Fruit fly (Drosophila melanogaster) whole organism, embryonic: ENCODE measurements around the gene CG13965.

Experiments used
- Abd-B ChIP-seq: fragments of 200-800 bp; sonication (Bioruptor generic); optimal IDR thresholded peaks from 2 replicates; lab custom pipeline; 2018; ENCODE audit warnings: missing biosample characterization, mild to moderate bottlenecking, missing genetic modification characterization, moderate library complexity
- BtbVII ChIP-seq: fragments of 200-800 bp; sonication (Bioruptor generic); optimal IDR thresholded peaks from 3 replicates; lab custom pipeline; 2017; ENCODE audit warnings: missing biosample characterization, mild to moderate bottlenecking, missing genetic modification characterization
- CG11504 ChIP-seq: fragments of 200-800 bp; sonication (Bioruptor generic); optimal IDR thresholded peaks from 3 replicates; lab custom pipeline; 2019; ENCODE audit warnings: missing biosample characterization, mild to moderate bottlenecking, missing genetic modification characterization, moderate library complexity
- CG11695 ChIP-seq: fragments of 200-800 bp; sonication (Bioruptor generic); IDR thresholded peaks from 3 replicates; pipeline ENCODE4 v1.3.6; 2022; ENCODE audit warnings: missing biosample characterization, missing genetic modification characterization
- CG12659 ChIP-seq: fragments of 200-800 bp; sonication (Bioruptor generic); optimal IDR thresholded peaks from 3 replicates; lab custom pipeline; 2017; ENCODE audit warnings: mild to moderate bottlenecking, missing biosample characterization, missing genetic modification reagents, missing genetic modification characterization
- CG12769 ChIP-seq: fragments of 200-800 bp; sonication (Bioruptor generic); optimal IDR thresholded peaks from 2 replicates; lab custom pipeline; 2019; ENCODE audit warnings: missing biosample characterization, mild to moderate bottlenecking, missing genetic modification characterization, moderate library complexity
- CG13775 ChIP-seq: fragments of 200-800 bp; sonication (Bioruptor generic); optimal IDR thresholded peaks from 3 replicates; lab custom pipeline; 2017; ENCODE audit warnings: missing biosample characterization, mild to moderate bottlenecking, missing genetic modification characterization
- CG17328 ChIP-seq: fragments of 200-800 bp; sonication (Bioruptor generic); IDR thresholded peaks from 2 replicates; pipeline ENCODE4 v1.3.6; 2022; ENCODE audit warnings: missing biosample characterization, missing genetic modification characterization
- CG17385 ChIP-seq: fragments of 200-800 bp; sonication (Bioruptor generic); optimal IDR thresholded peaks from 3 replicates; lab custom pipeline; 2018; ENCODE audit warnings: missing biosample characterization, mild to moderate bottlenecking, missing genetic modification characterization
- CG17912 ChIP-seq: fragments of 200-800 bp; sonication (Bioruptor generic); optimal IDR thresholded peaks from 2 replicates; lab custom pipeline; 2018; ENCODE audit warnings: missing biosample characterization, mild to moderate bottlenecking, missing genetic modification characterization
- CG18599 ChIP-seq: fragments of 200-800 bp; sonication (Bioruptor generic); optimal IDR thresholded peaks from 3 replicates; lab custom pipeline; 2017; ENCODE audit warnings: missing biosample characterization, missing genetic modification characterization, mild to moderate bottlenecking, moderate library complexity, missing genetic modification reagents
- CG2120 ChIP-seq: fragments of 200-800 bp; sonication (Bioruptor generic); optimal IDR thresholded peaks from 3 replicates; lab custom pipeline; 2016; ENCODE audit warnings: missing biosample characterization, missing genetic modification characterization
- CG2678 ChIP-seq: fragments of 200-800 bp; sonication (Bioruptor generic); optimal IDR thresholded peaks from 3 replicates; lab custom pipeline; 2019; ENCODE audit warnings: missing biosample characterization, mild to moderate bottlenecking, missing genetic modification characterization, moderate library complexity
- CG33557 ChIP-seq: fragments of 200-800 bp; sonication (Bioruptor generic); optimal IDR thresholded peaks from 2 replicates; lab custom pipeline; 2019; ENCODE audit warnings: missing biosample characterization, mild to moderate bottlenecking, missing genetic modification characterization, moderate library complexity
- CG4424 ChIP-seq: fragments of 200-800 bp; sonication (Bioruptor generic); optimal IDR thresholded peaks from 3 replicates; lab custom pipeline; 2016; ENCODE audit warnings: missing biosample characterization, missing genetic modification characterization
- CG9437 ChIP-seq: fragments of 200-800 bp; sonication (Bioruptor generic); optimal IDR thresholded peaks from 2 replicates; lab custom pipeline; 2018; ENCODE audit warnings: missing biosample characterization, mild to moderate bottlenecking, missing genetic modification characterization
- CG9817 ChIP-seq: fragments of 200-800 bp; sonication (Bioruptor generic); optimal IDR thresholded peaks from 2 replicates; lab custom pipeline; 2018; ENCODE audit warnings: missing biosample characterization, mild to moderate bottlenecking, missing genetic modification characterization, moderate library complexity
- CTCF ChIP-seq: fragments of 200-800 bp; sonication (Bioruptor generic); optimal IDR thresholded peaks from 2 replicates; lab custom pipeline; 2017; ENCODE audit warnings: missing biosample characterization, mild to moderate bottlenecking, missing genetic modification characterization, moderate library complexity
- Doc3 ChIP-seq: fragments of 200-800 bp; sonication (Bioruptor generic); IDR thresholded peaks from 3 replicates; pipeline ENCODE4 v1.3.6; 2022; ENCODE audit warnings: missing biosample characterization, missing genetic modification characterization; ENCODE audit not compliant: partially characterized antibody
- Gug ChIP-seq: fragments of 200-800 bp; sonication (Bioruptor generic); IDR thresholded peaks from 4 replicates; pipeline ENCODE4 v1.3.6; 2022; ENCODE audit warnings: missing biosample characterization, missing genetic modification characterization
- HLH3B ChIP-seq: fragments of 200-800 bp; sonication (Bioruptor generic); IDR thresholded peaks from 2 replicates; pipeline ENCODE4 v1.3.6; 2022; ENCODE audit warnings: missing biosample characterization, missing genetic modification characterization
- HmgD ChIP-seq: fragments of 200-800 bp; sonication (Bioruptor generic); optimal IDR thresholded peaks from 3 replicates; lab custom pipeline; 2016; ENCODE audit warnings: missing biosample characterization, missing genetic modification characterization
- Meics ChIP-seq: fragments of 200-800 bp; sonication (Bioruptor generic); optimal IDR thresholded peaks from 2 replicates; lab custom pipeline; 2017; ENCODE audit warnings: missing biosample characterization, mild to moderate bottlenecking, missing genetic modification characterization
- Oli ChIP-seq: fragments of 200-800 bp; sonication (Bioruptor generic); optimal IDR thresholded peaks from 2 replicates; lab custom pipeline; 2018; ENCODE audit warnings: missing biosample characterization, mild to moderate bottlenecking, missing genetic modification characterization, moderate library complexity
- Rfx ChIP-seq: fragments of 200-800 bp; sonication (Bioruptor generic); IDR thresholded peaks from 2 replicates; pipeline ENCODE4 v1.3.6; 2022; ENCODE audit warnings: missing biosample characterization, missing genetic modification characterization
- Sox100B ChIP-seq: fragments of 200-800 bp; sonication (Bioruptor generic); optimal IDR thresholded peaks from 3 replicates; lab custom pipeline; 2018; ENCODE audit warnings: missing biosample characterization, mild to moderate bottlenecking, missing genetic modification characterization
- Ssrp ChIP-seq: fragments of 200-800 bp; sonication (Bioruptor generic); optimal IDR thresholded peaks from 2 replicates; lab custom pipeline; 2018; ENCODE audit warnings: missing biosample characterization, mild to moderate bottlenecking, missing genetic modification characterization, moderate library complexity
- ash1 ChIP-seq: fragments of 200-800 bp; sonication (Bioruptor generic); optimal IDR thresholded peaks from 2 replicates; lab custom pipeline; 2018; ENCODE audit warnings: missing biosample characterization, mild to moderate bottlenecking, missing genetic modification characterization
- bcd ChIP-seq: fragments of 200-800 bp; sonication (Bioruptor generic); optimal IDR thresholded peaks from 2 replicates; lab custom pipeline; 2017; ENCODE audit warnings: missing biosample characterization, mild to moderate bottlenecking, missing genetic modification characterization
- bowl ChIP-seq: fragments of 200-800 bp; sonication (Bioruptor generic); IDR thresholded peaks from 2 replicates; pipeline ENCODE4 v1.3.6; 2022; ENCODE audit warnings: missing biosample characterization, missing genetic modification characterization
- caup ChIP-seq: fragments of 200-800 bp; sonication (Bioruptor generic); optimal IDR thresholded peaks from 3 replicates; lab custom pipeline; 2017; ENCODE audit warnings: missing biosample characterization, mild to moderate bottlenecking, missing genetic modification characterization, moderate library complexity; ENCODE audit not compliant: severe bottlenecking
- dm ChIP-seq: fragments of 200-800 bp; sonication (Bioruptor generic); optimal IDR thresholded peaks from 3 replicates; lab custom pipeline; 2016; ENCODE audit warnings: missing biosample characterization, missing genetic modification characterization
- dmrt99B ChIP-seq: fragments of 200-800 bp; sonication (Bioruptor generic); optimal IDR thresholded peaks from 2 replicates; lab custom pipeline; 2018; ENCODE audit warnings: missing biosample characterization, mild to moderate bottlenecking, missing genetic modification characterization, moderate library complexity
- dysf ChIP-seq: fragments of 200-800 bp; sonication (Bioruptor generic); IDR thresholded peaks from 3 replicates; pipeline ENCODE4 v1.3.6; 2022; ENCODE audit warnings: missing biosample characterization, missing genetic modification characterization
- emc ChIP-seq: fragments of 200-800 bp; sonication (Bioruptor generic); optimal IDR thresholded peaks from 2 replicates; lab custom pipeline; 2016; ENCODE audit warnings: missing biosample characterization, missing genetic modification characterization
- exex ChIP-seq: fragments of 200-800 bp; sonication (Bioruptor generic); optimal IDR thresholded peaks from 4 replicates; lab custom pipeline; 2018; ENCODE audit warnings: missing biosample characterization, mild to moderate bottlenecking, missing genetic modification characterization, moderate library complexity
- gem ChIP-seq: fragments of 200-800 bp; sonication (Bioruptor generic); optimal IDR thresholded peaks from 2 replicates; lab custom pipeline; 2019; ENCODE audit warnings: missing biosample characterization, mild to moderate bottlenecking, missing genetic modification characterization, moderate library complexity
- hkb ChIP-seq, 2 experiments: fragments of 200-800 bp in 1 of 2; fragments of >200 bp in 1 of 2; sonication (Bioruptor generic) in 1 of 2; IDR thresholded peaks in 1 of 2; optimal IDR thresholded peaks in 1 of 2; 2 replicates each; pipeline versions ENCODE4 v1.3.6 to Lab custom; 2017 to 2022; ENCODE audit warnings: missing biosample characterization in 1 of 2, missing genetic modification characterization in 1 of 2
- lab ChIP-seq: fragments of 200-800 bp; sonication (Bioruptor generic); optimal IDR thresholded peaks from 3 replicates; lab custom pipeline; 2017; ENCODE audit warnings: missing biosample characterization, missing genetic modification characterization, mild to moderate bottlenecking, moderate library complexity, missing genetic modification reagents
- lmd ChIP-seq: fragments of 200-800 bp; sonication (Bioruptor generic); IDR thresholded peaks from 2 replicates; pipeline ENCODE4 v1.3.6; 2022; ENCODE audit warnings: missing biosample characterization, missing genetic modification characterization
- maf-S ChIP-seq: fragments of 200-800 bp; sonication (Bioruptor generic); optimal IDR thresholded peaks from 2 replicates; lab custom pipeline; 2016; ENCODE audit warnings: missing biosample characterization, missing genetic modification characterization
- mirr ChIP-seq: fragments of 200-800 bp; sonication (Bioruptor generic); optimal IDR thresholded peaks from 3 replicates; lab custom pipeline; 2018; ENCODE audit warnings: missing biosample characterization, mild to moderate bottlenecking, missing genetic modification characterization
- odd ChIP-seq: fragments of 200-800 bp; sonication (Bioruptor generic); optimal IDR thresholded peaks from 2 replicates; lab custom pipeline; 2017; ENCODE audit warnings: missing biosample characterization, mild to moderate bottlenecking, missing genetic modification characterization
- pros ChIP-seq: fragments of 200-800 bp; sonication (Bioruptor generic); optimal IDR thresholded peaks from 3 replicates; lab custom pipeline; 2019; ENCODE audit warnings: missing biosample characterization, mild to moderate bottlenecking, missing genetic modification characterization, moderate library complexity
- sens ChIP-seq: fragments of 200-800 bp; sonication (Bioruptor generic); peaks from one replicate; lab custom pipeline; 2016; ENCODE audit warnings: missing biosample characterization, missing genetic modification characterization
- sqz ChIP-seq: fragments of 200-800 bp; sonication (Bioruptor generic); optimal IDR thresholded peaks from 3 replicates; lab custom pipeline; 2018; ENCODE audit warnings: missing biosample characterization, mild to moderate bottlenecking, missing genetic modification characterization
- tap ChIP-seq: fragments of 200-800 bp; optimal IDR thresholded peaks from 3 replicates; lab custom pipeline; 2019; ENCODE audit warnings: missing biosample characterization, mild to moderate bottlenecking, missing genetic modification characterization, moderate library complexity
- tgo ChIP-seq: fragments of 200-800 bp; sonication (Bioruptor generic); IDR thresholded peaks from 3 replicates; pipeline ENCODE4 v1.3.6; 2022; ENCODE audit warnings: missing biosample characterization, missing genetic modification characterization
- unpg ChIP-seq: fragments of 200-800 bp; sonication (Bioruptor generic); optimal IDR thresholded peaks from 3 replicates; lab custom pipeline; 2018; ENCODE audit warnings: missing biosample characterization, mild to moderate bottlenecking, missing genetic modification characterization, moderate library complexity
- zen ChIP-seq: fragments of 200-800 bp; sonication (Bioruptor generic); optimal IDR thresholded peaks from 3 replicates; lab custom pipeline; 2018; ENCODE audit warnings: missing biosample characterization, mild to moderate bottlenecking, missing genetic modification characterization, moderate library complexity

The CG13965 gene

DNA sequence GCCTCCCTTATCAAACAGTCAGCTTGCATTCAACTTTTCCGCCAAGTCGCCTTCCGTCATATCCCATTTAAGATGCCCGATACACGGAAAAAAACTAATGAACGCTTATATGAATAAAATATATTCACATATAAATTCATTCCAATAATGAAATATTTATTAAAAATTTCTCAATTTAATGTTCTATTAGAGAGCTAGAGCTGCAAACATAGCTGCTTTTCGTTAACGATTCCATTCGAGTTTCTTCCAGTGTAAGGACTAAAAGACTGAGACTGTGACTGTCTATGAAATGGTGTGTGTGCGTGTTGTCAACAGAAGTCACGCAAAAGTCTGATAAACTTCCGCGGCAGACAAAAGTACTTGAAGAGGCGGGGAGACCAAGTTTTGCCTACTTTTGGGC is 32.0 kb downstream of the CG13965 start (continued):
- TF ChIP-seq Rfx (GFP tag; lab: Robert Waterston, UW): peak; percentile 55
- peak; percentile 83 for TF ChIP-seq lab (GFP tag; lab: Kevin White, UChicago)
- TF ChIP-seq CG12769 (tag; lab: Kevin White, UChicago): peak; percentile 15
- TF ChIP-seq tap: peak; percentile 28
- peak; percentile 27 for TF ChIP-seq Ssrp (tag; lab: Kevin White, UChicago)
- TF ChIP-seq Doc3 (GFP tag; lab: Robert Waterston, UW): no peak
- peak; percentile 17; the same call in 1 of the 2 replicates for TF ChIP-seq lmd (GFP tag; lab: Robert Waterston, UW)
- no peak for TF ChIP-seq ash1 (GFP tag; lab: Kevin White, UChicago)
- peak; percentile 20 for TF ChIP-seq CG9817 (tag; lab: Kevin White, UChicago)
- TF ChIP-seq Meics: peak; percentile 57
- TF ChIP-seq caup (GFP tag; lab: Kevin White, UChicago): peak; percentile 49
- TF ChIP-seq CG2678 (tag; lab: Kevin White, UChicago): peak; percentile 71
- peak; percentile 82 for TF ChIP-seq CG18599 (GFP tag; lab: Kevin White, UChicago)
- TF ChIP-seq dmrt99B (tag; lab: Kevin White, UChicago): peak; percentile 71
- no peak for TF ChIP-seq maf-S
- TF ChIP-seq CG13775 (GFP tag; lab: Kevin White, UChicago): peak; percentile 38
- TF ChIP-seq bcd (GFP tag; lab: Kevin White, UChicago): peak; percentile 31
- peak; percentile 45 for TF ChIP-seq Abd-B (GFP tag; lab: Kevin White, UChicago)
- no peak for TF ChIP-seq emc
- peak; percentile 36 for TF ChIP-seq CG17385
- TF ChIP-seq HmgD (GFP tag; lab: Kevin White, UChicago): no peak
- peak; percentile 26; the same call in 1 of the 3 replicates for TF ChIP-seq tgo (GFP tag; lab: Robert Waterston, UW)
- TF ChIP-seq CG11695: 0 out of 3 replicates have a peak, but pooled peaks have one; percentile 52
- TF ChIP-seq bowl (GFP tag; lab: Robert Waterston, UW): no peak
- TF ChIP-seq BtbVII (GFP tag; lab: Kevin White, UChicago): peak; percentile 29
- peak; percentile 62 for TF ChIP-seq dysf (GFP tag; lab: Robert Waterston, UW)
- TF ChIP-seq CG17912 (GFP tag; lab: Kevin White, UChicago): no peak
- TF ChIP-seq zen (tag; lab: Kevin White, UChicago): peak; percentile 33
- TF ChIP-seq hkb (optimal IDR thresholded peaks at IDR 0.05; lab: Kevin White, UChicago): no peak
- TF ChIP-seq hkb (GFP tag; IDR thresholded peaks at IDR 0.05; lab: Robert Waterston, UW): peak; percentile 71
- TF ChIP-seq pros (GFP tag; lab: Kevin White, UChicago): no peak
- TF ChIP-seq CTCF (GFP tag; lab: Kevin White, UChicago): peak; percentile 0
- TF ChIP-seq Oli (tag; lab: Kevin White, UChicago): peak; percentile 23
- no peak for TF ChIP-seq mirr
- TF ChIP-seq CG17328 (GFP tag; lab: Robert Waterston, UW): 0 out of 2 replicates have a peak, but pooled peaks have one; percentile 16
- TF ChIP-seq odd: peak; percentile 5
- peak; percentile 28 for TF ChIP-seq CG4424 (GFP tag; lab: Kevin White, UChicago)
- TF ChIP-seq Sox100B (GFP tag; lab: Kevin White, UChicago): peak; percentile 43
- peak; percentile 42 for TF ChIP-seq unpg (GFP tag; lab: Kevin White, UChicago)
- TF ChIP-seq HLH3B: 0 out of 2 replicates have a peak, but pooled peaks have one; percentile 26
- TF ChIP-seq dm (GFP tag; lab: Kevin White, UChicago): no peak
- TF ChIP-seq CG2120: peak; percentile 47
- TF ChIP-seq sqz: peak; percentile 2
- peak; percentile 56 for TF ChIP-seq sens (GFP tag; lab: Kevin White, UChicago)
- TF ChIP-seq CG9437 (GFP tag; lab: Kevin White, UChicago): peak; percentile 35
- TF ChIP-seq CG12659: peak; percentile 29
- TF ChIP-seq exex (tag; lab: Kevin White, UChicago): peak; percentile 6
- peak; percentile 72 for TF ChIP-seq gem
- peak; percentile 22; the same call in 1 of the 4 replicates for TF ChIP-seq Gug (GFP tag; lab: Robert Waterston, UW)
- TF ChIP-seq CG33557 (GFP tag; lab: Kevin White, UChicago): no peak
- TF ChIP-seq CG11504: peak; percentile 77
